Worm (Caenorhabditis elegans) whole organism, L2 larva: ENCODE results near the gene sre-50.

Experiments
- C34F6.9 ChIP-seq: fragments of 150-350 bp; optimal IDR thresholded peaks from 2 replicates; lab custom pipeline; 2014; ENCODE audit warnings: missing biosample characterization, missing genetic modification characterization
- F13H6.1 ChIP-seq: sonication (generic microtip); optimal IDR thresholded peaks from 2 replicates; lab custom pipeline; 2016; ENCODE audit warnings: missing genetic modification characterization, missing compliant biosample characterization
- R02D3.7 ChIP-seq: fragments of 150-350 bp; optimal IDR thresholded peaks from 2 replicates; lab custom pipeline; 2014; ENCODE audit warnings: missing biosample characterization, missing genetic modification characterization
- ZK546.5 ChIP-seq: sonication (generic microtip); optimal IDR thresholded peaks from 2 replicates; lab custom pipeline; 2017; ENCODE audit warnings: missing biosample characterization, missing genetic modification characterization
- alr-1 ChIP-seq: fragments of 150-350 bp; optimal IDR thresholded peaks from 2 replicates; lab custom pipeline; 2014; ENCODE audit warnings: missing biosample characterization, missing genetic modification characterization
- aly-2 ChIP-seq: fragments of 150-350 bp; optimal IDR thresholded peaks from 2 replicates; lab custom pipeline; 2014; ENCODE audit warnings: missing biosample characterization, missing genetic modification characterization
- ama-1 ChIP-seq: fragments of 150-350 bp; optimal IDR thresholded peaks from 2 replicates; lab custom pipeline; 2018; ENCODE audit warnings: inconsistent platforms
- blmp-1 ChIP-seq: sonication (generic microtip); optimal IDR thresholded peaks from 2 replicates; lab custom pipeline; 2017; ENCODE audit warnings: missing genetic modification characterization, mild to moderate bottlenecking, missing compliant biosample characterization, antibody characterized with exemption, moderate library complexity; ENCODE audit not compliant: insufficient read depth
- ceh-16 ChIP-seq: fragments of 150-350 bp; optimal IDR thresholded peaks from 2 replicates; lab custom pipeline; 2014; ENCODE audit warnings: missing biosample characterization, missing genetic modification characterization
- crh-2 ChIP-seq: sonication (generic microtip); optimal IDR thresholded peaks from 2 replicates; lab custom pipeline; 2017; ENCODE audit warnings: missing biosample characterization, missing genetic modification characterization
- dmd-4 ChIP-seq: sonication (generic microtip); optimal IDR thresholded peaks from 2 replicates; lab custom pipeline; 2017; ENCODE audit warnings: missing biosample characterization, missing genetic modification characterization
- egl-27 ChIP-seq: sonication (generic microtip); optimal IDR thresholded peaks from 3 replicates; lab custom pipeline; 2017; ENCODE audit warnings: missing biosample characterization, missing genetic modification reagents, missing genetic modification characterization
- fos-1 ChIP-seq: fragments of 150-350 bp; optimal IDR thresholded peaks from 2 replicates; lab custom pipeline; 2014; ENCODE audit warnings: missing biosample characterization, missing genetic modification characterization
- gmeb-1 ChIP-seq: fragments of 150-350 bp; optimal IDR thresholded peaks from 2 replicates; lab custom pipeline; 2014; ENCODE audit warnings: missing biosample characterization, missing genetic modification characterization
- lin-11 ChIP-seq: fragments of 150-350 bp; sonication (generic microtip); optimal IDR thresholded peaks from 2 replicates; lab custom pipeline; 2014; ENCODE audit warnings: missing biosample characterization, missing genetic modification characterization, inconsistent platforms, mixed read lengths
- lin-13 ChIP-seq: fragments of 150-350 bp; optimal IDR thresholded peaks from 2 replicates; lab custom pipeline; 2014; ENCODE audit warnings: missing biosample characterization, missing genetic modification reagents, missing genetic modification characterization
- lin-39 ChIP-seq: fragments of 150-350 bp; optimal IDR thresholded peaks from 2 replicates; lab custom pipeline; 2014; ENCODE audit warnings: missing biosample characterization, missing genetic modification reagents, missing genetic modification characterization
- lsy-2 ChIP-seq, 2 experiments: fragments of 150-350 bp in 1 of 2; sonication (generic microtip) in 1 of 2; optimal IDR thresholded peaks; 2 replicates each; lab custom pipeline; 2014 to 2017; ENCODE audit warnings: missing biosample characterization in 2 of 2, missing genetic modification characterization in 2 of 2
- mab-5 ChIP-seq: fragments of 150-350 bp; optimal IDR thresholded peaks from 2 replicates; lab custom pipeline; 2014; ENCODE audit warnings: missing biosample characterization, missing genetic modification characterization
- mbf-1 ChIP-seq: sonication (generic microtip); optimal IDR thresholded peaks from 2 replicates; lab custom pipeline; 2017; ENCODE audit warnings: missing biosample characterization, missing genetic modification characterization
- mdl-1 ChIP-seq, 2 experiments: fragments of 150-350 bp in 1 of 2; sonication (generic microtip) in 1 of 2; optimal IDR thresholded peaks; 2 replicates each; lab custom pipeline; 2017; ENCODE audit warnings: missing biosample characterization in 2 of 2, missing genetic modification characterization in 2 of 2
- nhr-10 ChIP-seq: sonication (generic microtip); optimal IDR thresholded peaks from 2 replicates; lab custom pipeline; 2017; ENCODE audit warnings: missing biosample characterization, missing genetic modification characterization
- nhr-11 ChIP-seq: fragments of 150-350 bp; optimal IDR thresholded peaks from 2 replicates; lab custom pipeline; 2014; ENCODE audit warnings: missing biosample characterization, missing genetic modification characterization
- nhr-129 ChIP-seq: fragments of 150-350 bp; optimal IDR thresholded peaks from 2 replicates; lab custom pipeline; 2014; ENCODE audit warnings: missing biosample characterization, missing genetic modification characterization
- nhr-21 ChIP-seq: fragments of 150-350 bp; optimal IDR thresholded peaks from 2 replicates; lab custom pipeline; 2014; ENCODE audit warnings: missing biosample characterization, missing genetic modification characterization
- nhr-237 ChIP-seq: fragments of 150-350 bp; optimal IDR thresholded peaks from 2 replicates; lab custom pipeline; 2014; ENCODE audit warnings: missing biosample characterization, missing genetic modification characterization
- nhr-25 ChIP-seq: fragments of 150-350 bp; sonication (generic microtip); optimal IDR thresholded peaks from 3 replicates; lab custom pipeline; 2014; ENCODE audit warnings: missing biosample characterization, missing genetic modification characterization
- nhr-6 ChIP-seq: fragments of 150-350 bp; optimal IDR thresholded peaks from 2 replicates; lab custom pipeline; 2014; ENCODE audit warnings: missing biosample characterization, missing genetic modification characterization
- nhr-77 ChIP-seq: fragments of 150-350 bp; optimal IDR thresholded peaks from 2 replicates; lab custom pipeline; 2014; ENCODE audit warnings: missing biosample characterization, missing genetic modification characterization
- peb-1 ChIP-seq: fragments of 150-350 bp; optimal IDR thresholded peaks from 2 replicates; lab custom pipeline; 2014; ENCODE audit warnings: missing biosample characterization, missing genetic modification characterization
- skn-1 ChIP-seq: sonication (generic microtip); optimal IDR thresholded peaks from 2 replicates; lab custom pipeline; 2017; ENCODE audit warnings: missing biosample characterization, missing genetic modification characterization
- sma-9 ChIP-seq, 2 experiments: fragments of 150-350 bp in 1 of 2; sonication (generic microtip) in 1 of 2; optimal IDR thresholded peaks; 2 replicates each; lab custom pipeline; 2014 to 2016; ENCODE audit warnings: missing genetic modification characterization in 2 of 2, mild to moderate bottlenecking in 1 of 2, missing biosample characterization in 1 of 2, missing compliant biosample characterization in 1 of 2, missing genetic modification reagents in 1 of 2, moderate library complexity in 1 of 2
- snpc-4 ChIP-seq: fragments of 150-350 bp; optimal IDR thresholded peaks from 2 replicates; lab custom pipeline; 2014; ENCODE audit warnings: missing biosample characterization, missing genetic modification characterization
- unc-55 ChIP-seq: fragments of 150-350 bp; sonication (generic microtip); optimal IDR thresholded peaks from 3 replicates; lab custom pipeline; 2014; ENCODE audit warnings: missing biosample characterization, missing genetic modification reagents, missing genetic modification characterization
- zag-1 ChIP-seq: fragments of 150-350 bp; optimal IDR thresholded peaks from 2 replicates; lab custom pipeline; 2014; ENCODE audit warnings: missing biosample characterization, missing genetic modification characterization
- ztf-1 ChIP-seq: fragments of 200-800 bp; sonication (Bioruptor generic); conservative IDR thresholded peaks from 2 replicates; pipeline ENCODE4 v1.3.6; 2022; ENCODE audit warnings: missing genetic modification characterization, missing compliant biosample characterization
- ztf-4 ChIP-seq: fragments of 150-350 bp; optimal IDR thresholded peaks from 2 replicates; lab custom pipeline; 2014; ENCODE audit warnings: missing biosample characterization, missing genetic modification characterization

Gene sre-50

ce11 chrII:12349866-12350265 lies 46.5 kb downstream of the sre-50 start:
- TF ChIP-seq lin-11 (tag; lab: Kevin White, UChicago) (no peak), ztf-4 (tag; lab: Kevin White, UChicago) (no peak), F13H6.1 (tag; lab: Kevin White, UChicago) (peak; percentile 65), nhr-77 (tag; lab: Kevin White, UChicago) (no peak), gmeb-1 (tag; lab: Kevin White, UChicago) (peak; percentile 7), nhr-6 (no peak), dmd-4 (tag; lab: Kevin White, UChicago) (no peak), fos-1 (tag; lab: Kevin White, UChicago) (peak; percentile 38), nhr-237 (tag; lab: Kevin White, UChicago) (no peak), alr-1 (tag; lab: Kevin White, UChicago) (no peak), lin-13 (GFP tag; lab: Kevin White, UChicago) (no peak), blmp-1 (no peak), aly-2 (no peak), C34F6.9 (tag; lab: Kevin White, UChicago) (no peak), nhr-129 (tag; lab: Kevin White, UChicago) (peak; percentile 52), sma-9 (GFP tag; optimal IDR thresholded peaks at IDR 0.05; lab: Kevin White, UChicago) (peak; percentile 14), sma-9 (tag; optimal IDR thresholded peaks at IDR 0.05; lab: Kevin White, UChicago) (no peak), zag-1 (no peak), R02D3.7 (tag; lab: Kevin White, UChicago) (no peak), unc-55 (no peak), lin-39 (tag; lab: Kevin White, UChicago) (no peak), mab-5 (tag; lab: Kevin White, UChicago) (no peak), mdl-1 (tag; optimal IDR thresholded peaks at IDR 0.05; lab: Kevin White, UChicago) (no peak), crh-2 (tag; lab: Kevin White, UChicago) (no peak), snpc-4 (tag; lab: Kevin White, UChicago) (no peak), ama-1 (lab: Kevin White, UChicago) (no peak), ceh-16 (tag; lab: Kevin White, UChicago) (no peak), egl-27 (tag; lab: Kevin White, UChicago) (no peak), ZK546.5 (no peak)
- TF ChIP-seq, all 48 proteins: peak for 5

ce11 chrII:12350737-12351275 lies 47.5 kb downstream of the sre-50 start:
- TF ChIP-seq sma-9 (GFP tag; optimal IDR thresholded peaks at IDR 0.05; lab: Kevin White, UChicago), result no peak
- TF ChIP-seq sma-9 (tag; optimal IDR thresholded peaks at IDR 0.05; lab: Kevin White, UChicago), result no peak
- peak in 1 of 2 experiments; percentile 28 for TF ChIP-seq lsy-2 (tag; optimal IDR thresholded peaks at IDR 0.05; lab: Kevin White, UChicago)
- no peak for TF ChIP-seq aly-2
- TF ChIP-seq nhr-25 (tag; lab: Kevin White, UChicago), result no peak
- TF ChIP-seq mbf-1, result no peak
- no peak for TF ChIP-seq nhr-11 (tag; lab: Kevin White, UChicago)
- TF ChIP-seq nhr-21 (tag; lab: Kevin White, UChicago), result no peak
- peak; percentile 17 for TF ChIP-seq nhr-129 (tag; lab: Kevin White, UChicago)
- no peak for TF ChIP-seq ztf-1 (GFP tag; lab: Robert Waterston, UW)

DNA sequence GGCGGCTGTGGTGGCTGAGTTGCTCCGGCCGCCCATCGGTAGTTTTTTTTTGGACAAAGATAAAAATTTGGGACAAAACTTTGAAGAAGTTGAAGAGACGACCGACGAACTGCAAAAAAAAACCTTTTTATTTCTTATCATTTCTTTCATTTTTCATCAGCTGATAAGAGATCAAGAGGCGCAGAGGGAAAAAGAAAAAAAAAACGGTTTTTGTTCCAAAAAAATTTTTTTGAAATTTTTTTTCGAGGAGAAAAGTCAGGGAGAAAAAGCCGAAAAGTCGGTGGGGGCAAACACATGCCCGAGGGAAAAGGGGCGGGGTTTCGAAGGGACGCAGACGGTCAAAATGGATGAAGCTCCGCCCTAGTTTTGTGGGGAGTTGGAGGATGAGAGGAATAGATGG lies 48.8 kb downstream of the sre-50 start, which contains the start of gene ras-1:
Gene ras-1 (minus strand): TSS at position 129 of the 400 bp plus-strand sequence.
- TF ChIP-seq gmeb-1 (tag; lab: Kevin White, UChicago), result no peak
- TF ChIP-seq nhr-6, result no peak

- TF ChIP-seq unc-55 (no peak), lin-13 (GFP tag; lab: Kevin White, UChicago) (no peak), skn-1 (tag; lab: Kevin White, UChicago) (no peak), R02D3.7 (tag; lab: Kevin White, UChicago) (no peak), ama-1 (lab: Kevin White, UChicago) (no peak), nhr-10 (tag; lab: Kevin White, UChicago) (no peak), peb-1 (tag; lab: Kevin White, UChicago) (no peak), lin-39 (tag; lab: Kevin White, UChicago) (no peak), nhr-11 (tag; lab: Kevin White, UChicago) (no peak), mab-5 (tag; lab: Kevin White, UChicago) (no peak), crh-2 (tag; lab: Kevin White, UChicago) (no peak), nhr-237 (tag; lab: Kevin White, UChicago) (no peak), mdl-1 (tag; optimal IDR thresholded peaks at IDR 0.05; lab: Kevin White, UChicago) (no peak), lin-11 (tag; lab: Kevin White, UChicago) (no peak), snpc-4 (tag; lab: Kevin White, UChicago) (no peak)
These were observed 49.8 kb downstream of the sre-50 start for ce11 chrII:12353104-12353503.
